Fruit fly (Drosophila melanogaster) whole organism, embryonic: ENCODE results near the gene CG17230.

Experiments used
- BEAF-32 ChIP-seq: fragments of 200-800 bp; sonication (Bioruptor generic); optimal IDR thresholded peaks from 3 replicates; lab custom pipeline; 2017; ENCODE audit warnings: missing biosample characterization, missing genetic modification characterization, mild to moderate bottlenecking, moderate library complexity, missing genetic modification reagents
- Bteb2 ChIP-seq: fragments of 200-800 bp; sonication (Bioruptor generic); optimal IDR thresholded peaks from 2 replicates; lab custom pipeline; 2016; ENCODE audit warnings: missing biosample characterization, missing genetic modification characterization
- CG12155 ChIP-seq: fragments of 200-800 bp; sonication (Bioruptor generic); optimal IDR thresholded peaks from 3 replicates; lab custom pipeline; 2016; ENCODE audit warnings: missing biosample characterization, missing genetic modification characterization
- CG12659 ChIP-seq: fragments of 200-800 bp; sonication (Bioruptor generic); optimal IDR thresholded peaks from 3 replicates; lab custom pipeline; 2017; ENCODE audit warnings: mild to moderate bottlenecking, missing biosample characterization, missing genetic modification reagents, missing genetic modification characterization
- CG13123 ChIP-seq: fragments of 200-800 bp; sonication (Bioruptor generic); optimal IDR thresholded peaks from 2 replicates; lab custom pipeline; 2016; ENCODE audit warnings: missing biosample characterization, missing genetic modification characterization
- CG13296 ChIP-seq: fragments of 200-800 bp; sonication (Bioruptor generic); optimal IDR thresholded peaks from 3 replicates; lab custom pipeline; 2018; ENCODE audit warnings: missing biosample characterization, mild to moderate bottlenecking, missing genetic modification characterization
- CG13624 ChIP-seq: fragments of 200-800 bp; sonication (Bioruptor generic); optimal IDR thresholded peaks from 2 replicates; lab custom pipeline; 2016; ENCODE audit warnings: missing biosample characterization, missing genetic modification characterization
- CG14441 ChIP-seq: fragments of 200-800 bp; sonication (Bioruptor generic); IDR thresholded peaks from 2 replicates; pipeline ENCODE4 v1.3.6; 2022; ENCODE audit warnings: missing biosample characterization, missing genetic modification characterization
- CG14965 ChIP-seq: fragments of 200-800 bp; sonication (Bioruptor generic); optimal IDR thresholded peaks from 2 replicates; lab custom pipeline; 2016; ENCODE audit warnings: missing biosample characterization, missing genetic modification characterization, borderline replicate concordance
- CG17385 ChIP-seq: fragments of 200-800 bp; sonication (Bioruptor generic); optimal IDR thresholded peaks from 3 replicates; lab custom pipeline; 2018; ENCODE audit warnings: missing biosample characterization, mild to moderate bottlenecking, missing genetic modification characterization
- CG18619 ChIP-seq: fragments of 200-800 bp; sonication (Bioruptor generic); optimal IDR thresholded peaks from 3 replicates; lab custom pipeline; 2017; ENCODE audit warnings: missing biosample characterization, mild to moderate bottlenecking, missing genetic modification characterization
- CG2202 ChIP-seq: fragments of 200-800 bp; sonication (Bioruptor generic); optimal IDR thresholded peaks from 2 replicates; lab custom pipeline; 2018; ENCODE audit warnings: missing biosample characterization, mild to moderate bottlenecking, missing genetic modification characterization
- CG3995 ChIP-seq: fragments of 200-800 bp; sonication (Bioruptor generic); optimal IDR thresholded peaks from 3 replicates; lab custom pipeline; 2016; ENCODE audit warnings: missing biosample characterization, missing genetic modification characterization
- CG4617 ChIP-seq: fragments of 200-800 bp; sonication (Bioruptor generic); optimal IDR thresholded peaks from 3 replicates; lab custom pipeline; 2016; ENCODE audit warnings: missing biosample characterization, missing genetic modification characterization, borderline replicate concordance
- CG4854 ChIP-seq: fragments of 200-800 bp; sonication (Bioruptor generic); optimal IDR thresholded peaks from 2 replicates; lab custom pipeline; 2016; ENCODE audit warnings: missing biosample characterization, missing genetic modification characterization, inconsistent platforms
- CG5180 ChIP-seq: fragments of 200-800 bp; sonication (Bioruptor generic); optimal IDR thresholded peaks from 3 replicates; lab custom pipeline; 2017; ENCODE audit warnings: missing biosample characterization, missing genetic modification characterization, mild to moderate bottlenecking, moderate library complexity, missing genetic modification reagents
- CG6654 ChIP-seq: fragments of 200-800 bp; sonication (Bioruptor generic); optimal IDR thresholded peaks from 2 replicates; lab custom pipeline; 2017; ENCODE audit warnings: missing biosample characterization, mild to moderate bottlenecking, missing genetic modification characterization
- CG7963 ChIP-seq: fragments of 200-800 bp; sonication (Bioruptor generic); IDR thresholded peaks from 3 replicates; pipeline ENCODE4 v1.3.6; 2022; ENCODE audit warnings: missing biosample characterization, missing genetic modification characterization; ENCODE audit not compliant: partially characterized antibody
- CG8478 ChIP-seq: fragments of >200 bp; optimal IDR thresholded peaks from 2 replicates; lab custom pipeline; 2018
- CG9437 ChIP-seq: fragments of 200-800 bp; sonication (Bioruptor generic); optimal IDR thresholded peaks from 2 replicates; lab custom pipeline; 2018; ENCODE audit warnings: missing biosample characterization, mild to moderate bottlenecking, missing genetic modification characterization
- CG9817 ChIP-seq: fragments of 200-800 bp; sonication (Bioruptor generic); optimal IDR thresholded peaks from 2 replicates; lab custom pipeline; 2018; ENCODE audit warnings: missing biosample characterization, mild to moderate bottlenecking, missing genetic modification characterization, moderate library complexity
- Drgx ChIP-seq: fragments of 200-800 bp; sonication (Bioruptor generic); IDR thresholded peaks from 2 replicates; pipeline ENCODE4 v1.3.6; 2022; ENCODE audit warnings: missing biosample characterization, missing genetic modification characterization
- H15 ChIP-seq: fragments of 200-800 bp; sonication (Bioruptor generic); IDR thresholded peaks from 3 replicates; pipeline ENCODE4 v1.3.6; 2022; ENCODE audit warnings: missing biosample characterization, missing genetic modification characterization
- Hmr ChIP-seq: fragments of 200-800 bp; sonication (Bioruptor generic); optimal IDR thresholded peaks from 3 replicates; lab custom pipeline; 2017; ENCODE audit warnings: mild to moderate bottlenecking, missing biosample characterization, missing genetic modification reagents, missing genetic modification characterization
- Mad ChIP-seq: fragments of 200-800 bp; sonication (Bioruptor generic); optimal IDR thresholded peaks from 2 replicates; lab custom pipeline; 2016; ENCODE audit warnings: missing biosample characterization, missing genetic modification characterization
- Mes4 ChIP-seq: fragments of 200-800 bp; sonication (Bioruptor generic); optimal IDR thresholded peaks from 2 replicates; lab custom pipeline; 2016; ENCODE audit warnings: missing biosample characterization, missing genetic modification characterization
- Neu2 ChIP-seq: fragments of 200-800 bp; sonication (Bioruptor generic); optimal IDR thresholded peaks from 3 replicates; lab custom pipeline; 2016; ENCODE audit warnings: missing biosample characterization, missing genetic modification characterization, borderline replicate concordance
- Rx ChIP-seq: fragments of 200-800 bp; sonication (Bioruptor generic); IDR thresholded peaks from 2 replicates; pipeline ENCODE4 v1.3.6; 2022; ENCODE audit warnings: missing biosample characterization, missing genetic modification characterization
- Sry-δ ChIP-seq: fragments of 200-800 bp; sonication (Bioruptor generic); optimal IDR thresholded peaks from 2 replicates; lab custom pipeline; 2016; ENCODE audit warnings: missing biosample characterization, missing genetic modification characterization
- Ssrp ChIP-seq: fragments of 200-800 bp; sonication (Bioruptor generic); optimal IDR thresholded peaks from 2 replicates; lab custom pipeline; 2018; ENCODE audit warnings: missing biosample characterization, mild to moderate bottlenecking, missing genetic modification characterization, moderate library complexity
- Tbp ChIP-seq: fragments of >200 bp; optimal IDR thresholded peaks from 2 replicates; lab custom pipeline; 2018; ENCODE audit warnings: missing biosample characterization, missing genetic modification characterization
- al ChIP-seq: fragments of 200-800 bp; sonication (Bioruptor generic); IDR thresholded peaks from 2 replicates; pipeline ENCODE4 v1.3.6; 2022; ENCODE audit warnings: missing biosample characterization, missing genetic modification characterization
- ara ChIP-seq: fragments of 200-800 bp; sonication (Bioruptor generic); IDR thresholded peaks from 2 replicates; pipeline ENCODE4 v1.3.6; 2022; ENCODE audit warnings: missing biosample characterization, missing genetic modification characterization
- crc ChIP-seq: fragments of 200-800 bp; sonication (Bioruptor generic); optimal IDR thresholded peaks from 2 replicates; lab custom pipeline; 2016; ENCODE audit warnings: missing biosample characterization, missing genetic modification characterization
- dm ChIP-seq: fragments of 200-800 bp; sonication (Bioruptor generic); optimal IDR thresholded peaks from 3 replicates; lab custom pipeline; 2016; ENCODE audit warnings: missing biosample characterization, missing genetic modification characterization
- emc ChIP-seq: fragments of 200-800 bp; sonication (Bioruptor generic); optimal IDR thresholded peaks from 2 replicates; lab custom pipeline; 2016; ENCODE audit warnings: missing biosample characterization, missing genetic modification characterization
- hbn ChIP-seq: fragments of 200-800 bp; sonication (Bioruptor generic); IDR thresholded peaks from 2 replicates; pipeline ENCODE4 v1.3.6; 2022; ENCODE audit warnings: missing biosample characterization, missing genetic modification characterization; ENCODE audit not compliant: partially characterized antibody
- ind ChIP-seq: fragments of 200-800 bp; sonication (Bioruptor generic); optimal IDR thresholded peaks from 3 replicates; lab custom pipeline; 2016; ENCODE audit warnings: missing biosample characterization, missing genetic modification characterization
- inv ChIP-seq: fragments of 200-800 bp; sonication (Bioruptor generic); IDR thresholded peaks from 2 replicates; pipeline ENCODE4 v1.3.6; 2022; ENCODE audit warnings: missing biosample characterization, missing genetic modification characterization; ENCODE audit not compliant: partially characterized antibody
- lilli ChIP-seq: fragments of 200-800 bp; sonication (Bioruptor generic); optimal IDR thresholded peaks from 3 replicates; lab custom pipeline; 2016; ENCODE audit warnings: missing biosample characterization, missing genetic modification characterization
- mam ChIP-seq: fragments of 200-800 bp; sonication (Bioruptor generic); optimal IDR thresholded peaks from 3 replicates; lab custom pipeline; 2016; ENCODE audit warnings: missing biosample characterization, missing genetic modification characterization
- nau ChIP-seq: fragments of 200-800 bp; sonication (Bioruptor generic); optimal IDR thresholded peaks from 3 replicates; lab custom pipeline; 2017; ENCODE audit warnings: missing biosample characterization, mild to moderate bottlenecking, missing genetic modification characterization, missing genetic modification reagents
- nerfin-2 ChIP-seq: fragments of 200-800 bp; sonication (Bioruptor generic); IDR thresholded peaks from 2 replicates; pipeline ENCODE4 v1.3.6; 2022; ENCODE audit warnings: missing biosample characterization, missing genetic modification characterization; ENCODE audit not compliant: partially characterized antibody
- p53 ChIP-seq: fragments of 200-800 bp; sonication (Bioruptor generic); optimal IDR thresholded peaks from 2 replicates; lab custom pipeline; 2016; ENCODE audit warnings: missing biosample characterization, missing genetic modification characterization
- sc ChIP-seq, 3 experiments: fragments of >200 bp in 2 of 3; fragments of 200-800 bp in 1 of 3; sonication (Bioruptor generic) in 1 of 3; optimal IDR thresholded peaks; 2 replicates in 2 of 3; 3 replicates in 1 of 3; lab custom pipeline; 2017; ENCODE audit warnings: mild to moderate bottlenecking in 1 of 3, missing biosample characterization in 1 of 3, missing genetic modification characterization in 1 of 3, missing genetic modification reagents in 1 of 3
- tap ChIP-seq: fragments of 200-800 bp; optimal IDR thresholded peaks from 3 replicates; lab custom pipeline; 2019; ENCODE audit warnings: missing biosample characterization, mild to moderate bottlenecking, missing genetic modification characterization, moderate library complexity
- trh ChIP-seq: fragments of 200-800 bp; sonication (Bioruptor generic); optimal IDR thresholded peaks from 2 replicates; lab custom pipeline; 2016; ENCODE audit warnings: missing biosample characterization, missing genetic modification characterization
- usp ChIP-seq: fragments of >200 bp; optimal IDR thresholded peaks from 2 replicates; lab custom pipeline; 2017; ENCODE audit warnings: missing biosample characterization, missing genetic modification characterization
- wek ChIP-seq: fragments of 200-800 bp; sonication (Bioruptor generic); optimal IDR thresholded peaks from 3 replicates; lab custom pipeline; 2018; ENCODE audit warnings: missing biosample characterization, mild to moderate bottlenecking, missing genetic modification characterization, moderate library complexity
- zf30C ChIP-seq: fragments of 200-800 bp; sonication (Bioruptor generic); optimal IDR thresholded peaks from 3 replicates; lab custom pipeline; 2018; ENCODE audit warnings: missing biosample characterization, mild to moderate bottlenecking, missing genetic modification characterization

The CG17230 gene

DNA sequence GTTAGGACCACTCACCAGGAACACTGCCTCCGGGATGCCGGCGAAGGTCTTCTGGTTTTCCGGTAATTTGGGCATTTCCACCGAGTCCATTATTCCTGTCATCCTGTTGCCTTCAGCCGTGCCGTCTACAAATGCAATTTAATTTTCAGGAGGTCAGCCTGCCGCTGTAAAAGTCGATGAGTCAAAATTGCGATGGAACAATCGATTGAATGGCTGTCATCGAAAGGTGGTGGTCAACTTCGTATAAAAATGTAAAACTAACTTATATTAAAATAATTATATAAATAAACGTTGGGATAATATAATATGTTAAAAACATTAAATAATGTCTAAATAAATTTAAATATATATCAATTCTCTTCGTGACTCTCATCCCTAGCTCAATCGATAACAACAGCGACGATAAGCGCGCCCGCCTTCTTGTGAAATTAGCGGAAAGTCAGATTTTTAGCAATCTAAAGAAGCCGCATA is 27.9 kb upstream of the CG17230 start, which contains the start of the genes mgr and Irbp (continued):
- TF ChIP-seq p53 (no peak), inv (peak; percentile 75), Neu2 (GFP tag; lab: Kevin White, UChicago) (peak; percentile 16), CG14965 (GFP tag; lab: Kevin White, UChicago) (no peak), CG4617 (GFP tag; lab: Kevin White, UChicago) (peak; percentile 47), hbn (GFP tag; lab: Robert Waterston, UW) (peak; percentile 78), CG5180 (GFP tag; lab: Kevin White, UChicago) (no peak), CG7963 (GFP tag; lab: Robert Waterston, UW) (peak; percentile 52; the same call in 1 of the 3 replicates), trh (GFP tag; lab: Kevin White, UChicago) (peak; percentile 73), CG13123 (GFP tag; lab: Kevin White, UChicago) (peak; percentile 90), CG18619 (peak; percentile 86), ind (GFP tag; lab: Kevin White, UChicago) (peak; percentile 88), nerfin-2 (GFP tag; lab: Robert Waterston, UW) (peak; percentile 69), BEAF-32 (GFP tag; lab: Kevin White, UChicago) (peak; percentile 75), CG9817 (tag; lab: Kevin White, UChicago) (peak; percentile 92), lilli (peak; percentile 86), Ssrp (tag; lab: Kevin White, UChicago) (peak; percentile 93), CG14441 (GFP tag; lab: Robert Waterston, UW) (peak; percentile 94), CG13296 (GFP tag; lab: Kevin White, UChicago) (peak; percentile 86), H15 (GFP tag; lab: Robert Waterston, UW) (peak; percentile 95), ara (GFP tag; lab: Robert Waterston, UW) (peak; percentile 95), mam (GFP tag; lab: Kevin White, UChicago) (peak; percentile 45), CG3995 (GFP tag; lab: Kevin White, UChicago) (peak; percentile 40), Rx (GFP tag; lab: Robert Waterston, UW) (peak; percentile 79), crc (GFP tag; lab: Kevin White, UChicago) (no peak), Tbp (no peak), usp (no peak), CG12155 (GFP tag; lab: Kevin White, UChicago) (peak; percentile 87), CG2202 (tag; lab: Kevin White, UChicago) (peak; percentile 83), CG4854 (GFP tag; lab: Kevin White, UChicago) (no peak), tap (tag; lab: Kevin White, UChicago) (peak; percentile 88), wek (GFP tag; lab: Kevin White, UChicago) (no peak), Sry-δ (GFP tag; lab: Kevin White, UChicago) (peak; percentile 76), Hmr (GFP tag; lab: Kevin White, UChicago) (peak; percentile 93), sc (optimal IDR thresholded peaks at IDR 0.05; lab: Kevin White, UChicago) (no peak), sc (GFP tag; optimal IDR thresholded peaks at IDR 0.05; lab: Kevin White, UChicago) (peak; percentile 84), CG9437 (GFP tag; lab: Kevin White, UChicago) (peak; percentile 76), Mad (GFP tag; lab: Kevin White, UChicago) (peak; percentile 35), zf30C (GFP tag; lab: Kevin White, UChicago) (no peak), Bteb2 (GFP tag; lab: Kevin White, UChicago) (peak; percentile 49), emc (no peak), CG13624 (GFP tag; lab: Kevin White, UChicago) (peak; percentile 14), nau (no peak), Drgx (GFP tag; lab: Robert Waterston, UW) (peak; percentile 91), CG6654 (peak; percentile 63), Mes4 (GFP tag; lab: Kevin White, UChicago) (peak; percentile 11), CG12659 (GFP tag; lab: Kevin White, UChicago) (peak; percentile 96), CG17385 (GFP tag; lab: Kevin White, UChicago) (peak; percentile 86), al (peak; percentile 95), dm (GFP tag; lab: Kevin White, UChicago) (peak; percentile 19), CG8478 (lab: Kevin White, UChicago) (no peak)
